Fruit fly (Drosophila melanogaster): ENCODE results near the gene CG15771.

Gene CG15771

dm6 chrX:5786559-5786958 is 31.2 kb downstream of the CG15771 start (continued):
- TF ChIP-seq CG2712 (tag; optimal IDR thresholded peaks at IDR 0.05), result peak; percentile 53
- TF ChIP-seq Xrp1 (GFP tag; IDR thresholded peaks at IDR 0.05), result peak; percentile 34; the same call in 1 of the 2 replicates
- peak; percentile 48 for TF ChIP-seq CG8924 (tag; optimal IDR thresholded peaks at IDR 0.05)
- TF ChIP-seq gem (tag; optimal IDR thresholded peaks at IDR 0.05), result peak; percentile 65
- peak; percentile 43 for TF ChIP-seq CG14441 (GFP tag; IDR thresholded peaks at IDR 0.05)
- 0 out of 2 replicates have a peak, but pooled peaks have one; percentile 21 for TF ChIP-seq lmd (GFP tag; IDR thresholded peaks at IDR 0.05)
- TF ChIP-seq Sox102F (GFP tag; optimal IDR thresholded peaks at IDR 0.05), result peak; percentile 75
- TF ChIP-seq CG2199 (GFP tag; IDR thresholded peaks at IDR 0.05), result no peak
- 0 out of 2 replicates have a peak, but pooled peaks have one; percentile 37 for TF ChIP-seq seq (GFP tag; IDR thresholded peaks at IDR 0.05)
- peak; percentile 89 for TF ChIP-seq Drgx (GFP tag; IDR thresholded peaks at IDR 0.05)
- TF ChIP-seq slp2 (GFP tag; optimal IDR thresholded peaks at IDR 0.05), result no peak
- no peak for TF ChIP-seq dmrt11E (tag; optimal IDR thresholded peaks at IDR 0.05)
- no peak for TF ChIP-seq prd (optimal IDR thresholded peaks at IDR 0.05)
- TF ChIP-seq prd (GFP tag; IDR thresholded peaks at IDR 0.05), result peak; percentile 26; the same call in 1 of the 3 replicates
- peak in 1 of 2 experiments; percentile 22 for TF ChIP-seq bsh (GFP tag; optimal IDR thresholded peaks at IDR 0.05)
- TF ChIP-seq grau (tag; optimal IDR thresholded peaks at IDR 0.05), result peak; percentile 54
- TF ChIP-seq so (GFP tag; IDR thresholded peaks at IDR 0.05), result peak; percentile 53; the same call in 1 of the 3 replicates
- peak; percentile 32 for TF ChIP-seq CG30403 (GFP tag; optimal IDR thresholded peaks at IDR 0.05)
- TF ChIP-seq salm (tag; optimal IDR thresholded peaks at IDR 0.05), result peak; percentile 49
- no peak for TF ChIP-seq CG5180 (GFP tag; optimal IDR thresholded peaks at IDR 0.05)
- TF ChIP-seq Fer1 (GFP tag; optimal IDR thresholded peaks at IDR 0.05), result no peak
- TF ChIP-seq Atf6 (GFP tag; IDR thresholded peaks at IDR 0.05), result no peak
- TF ChIP-seq tgo (GFP tag; IDR thresholded peaks at IDR 0.05), result peak; percentile 29; the same call in 2 of the 3 replicates
- TF ChIP-seq CG13424 (tag; optimal IDR thresholded peaks at IDR 0.05), result peak; percentile 45
- TF ChIP-seq lbe (GFP tag; optimal IDR thresholded peaks at IDR 0.05), result peak; percentile 68
- peak; percentile 7 for TF ChIP-seq Xbp1 (GFP tag; optimal IDR thresholded peaks at IDR 0.05)
- TF ChIP-seq CoRest (tag; optimal IDR thresholded peaks at IDR 0.05), result peak; percentile 43
- TF ChIP-seq ranshi (GFP tag; IDR thresholded peaks at IDR 0.05), result no peak
- TF ChIP-seq CG11085 (GFP tag; IDR thresholded peaks at IDR 0.05), result no peak
- peak; percentile 30; the same call in 1 of the 3 replicates for TF ChIP-seq ken (GFP tag; IDR thresholded peaks at IDR 0.05)
- peak; percentile 37 for TF ChIP-seq PHDP (tag; optimal IDR thresholded peaks at IDR 0.05)
- peak; percentile 56 for TF ChIP-seq CG12391 (tag; optimal IDR thresholded peaks at IDR 0.05)
- TF ChIP-seq disco-r (GFP tag; optimal IDR thresholded peaks at IDR 0.05), result no peak
- TF ChIP-seq dati (GFP tag; IDR thresholded peaks at IDR 0.05), result no peak
- peak; percentile 41 for TF ChIP-seq Med (GFP tag)
- no peak for TF ChIP-seq CG8388 (GFP tag; optimal IDR thresholded peaks at IDR 0.05)
- peak; percentile 10; the same call in 1 of the 2 replicates for TF ChIP-seq CG17328 (GFP tag; IDR thresholded peaks at IDR 0.05)
- no peak for TF ChIP-seq pan (optimal IDR thresholded peaks at IDR 0.05)
- peak in 1 of 2 experiments; percentile 52 for TF ChIP-seq pan (GFP tag; optimal IDR thresholded peaks at IDR 0.05 in 1 of 2, IDR thresholded peaks at IDR 0.05 in 1 of 2)
- 0 out of 3 replicates have a peak, but pooled peaks have one; percentile 11 for TF ChIP-seq B-H1 (GFP tag; IDR thresholded peaks at IDR 0.05)
- TF ChIP-seq CG15269 (tag; optimal IDR thresholded peaks at IDR 0.05), result peak; percentile 57
- TF ChIP-seq Oli (tag; optimal IDR thresholded peaks at IDR 0.05), result peak; percentile 52
- peak in 1 of 2 experiments; percentile 76 for TF ChIP-seq Hr51 (GFP tag; optimal IDR thresholded peaks at IDR 0.05)
- TF ChIP-seq Ptx1 (GFP tag; IDR thresholded peaks at IDR 0.05), result peak; percentile 66
- no peak for TF ChIP-seq Blimp-1 (GFP tag; optimal IDR thresholded peaks at IDR 0.05)
- TF ChIP-seq ci (GFP tag; IDR thresholded peaks at IDR 0.05), result peak; percentile 44; the same call in 2 of the 3 replicates
- peak; percentile 4 for TF ChIP-seq ems (GFP tag; optimal IDR thresholded peaks at IDR 0.05)
- peak; percentile 10 for TF ChIP-seq Ssrp (tag; optimal IDR thresholded peaks at IDR 0.05)
- peak; percentile 58 for TF ChIP-seq CG18262 (tag; optimal IDR thresholded peaks at IDR 0.05)
- peak; percentile 1 for TF ChIP-seq org-1 (GFP tag; optimal IDR thresholded peaks at IDR 0.05)

Data from whole organism, embryonic.